Worm (Caenorhabditis elegans) whole organism, early embryonic: ENCODE measurements around the gene C04E6.7.

Experiments
- B0310.2 ChIP-seq: sonication (generic microtip); optimal IDR thresholded peaks from 2 replicates; lab custom pipeline; 2016; ENCODE audit warnings: mild to moderate bottlenecking, missing genetic modification characterization, missing compliant biosample characterization
- F13C5.2 ChIP-seq: sonication (generic microtip); optimal IDR thresholded peaks from 2 replicates; lab custom pipeline; 2017; ENCODE audit warnings: mild to moderate bottlenecking, missing genetic modification characterization, inconsistent platforms, missing compliant biosample characterization
- aly-1 ChIP-seq: sonication (generic microtip); optimal IDR thresholded peaks from 2 replicates; lab custom pipeline; 2016; ENCODE audit warnings: missing genetic modification characterization, missing compliant biosample characterization
- ama-1 ChIP-seq: fragments of 150-350 bp; optimal IDR thresholded peaks from 2 replicates; lab custom pipeline; 2014
- ceh-13 ChIP-seq: fragments of 200-800 bp; sonication (Bioruptor generic); optimal IDR thresholded peaks from 2 replicates; lab custom pipeline; 2018; ENCODE audit warnings: mild to moderate bottlenecking, missing genetic modification characterization, missing compliant biosample characterization
- ceh-36 ChIP-seq: sonication (generic microtip); optimal IDR thresholded peaks from 2 replicates; lab custom pipeline; 2016; ENCODE audit warnings: missing genetic modification characterization, inconsistent platforms, missing compliant biosample characterization
- ets-7 ChIP-seq: sonication (generic microtip); optimal IDR thresholded peaks from 2 replicates; lab custom pipeline; 2016; ENCODE audit warnings: missing genotype, missing genetic modification characterization, missing compliant biosample characterization
- flt-1 ChIP-seq: fragments of 200-800 bp; sonication (Bioruptor generic); IDR thresholded peaks from 2 replicates; pipeline ENCODE4 v1.3.6; 2022; ENCODE audit warnings: missing genetic modification characterization, missing compliant biosample characterization
- hmbx-1 ChIP-seq: sonication (generic microtip); optimal IDR thresholded peaks from 2 replicates; lab custom pipeline; 2016; ENCODE audit warnings: mild to moderate bottlenecking, missing genetic modification characterization, missing compliant biosample characterization
- hmg-4 ChIP-seq: fragments of 200-800 bp; sonication (Bioruptor generic); optimal IDR thresholded peaks from 2 replicates; lab custom pipeline; 2018; ENCODE audit warnings: mild to moderate bottlenecking, missing genetic modification characterization, missing compliant biosample characterization
- hnd-1 ChIP-seq: sonication (generic microtip); optimal IDR thresholded peaks from 2 replicates; lab custom pipeline; 2016; ENCODE audit warnings: missing genetic modification characterization, missing compliant biosample characterization
- pes-1 ChIP-seq: fragments of 200-800 bp; sonication (Bioruptor generic); IDR thresholded peaks from 2 replicates; pipeline ENCODE4 v1.3.6; 2022; ENCODE audit warnings: missing genetic modification reagents, missing genetic modification characterization, missing compliant biosample characterization
- scrt-1 ChIP-seq: fragments of 200-800 bp; sonication (Bioruptor generic); IDR thresholded peaks from 2 replicates; pipeline ENCODE4 v1.3.6; 2022; ENCODE audit warnings: missing genetic modification characterization, missing compliant biosample characterization
- sea-1 ChIP-seq: fragments of 200-800 bp; sonication (Bioruptor generic); conservative IDR thresholded peaks from 2 replicates; pipeline ENCODE4 v1.3.6; 2022; ENCODE audit warnings: missing genetic modification characterization, missing compliant biosample characterization
- tbx-11 ChIP-seq: fragments of 200-800 bp; sonication (Bioruptor generic); IDR thresholded peaks from 2 replicates; pipeline ENCODE4 v1.3.6; 2022; ENCODE audit warnings: missing genetic modification characterization, missing compliant biosample characterization
- tbx-37 ChIP-seq: fragments of 200-800 bp; sonication (Bioruptor generic); conservative IDR thresholded peaks from 2 replicates; pipeline ENCODE4 v1.3.6; 2022; ENCODE audit warnings: missing genetic modification reagents, missing genetic modification characterization, missing compliant biosample characterization
- tra-4 ChIP-seq: sonication (generic microtip); optimal IDR thresholded peaks from 2 replicates; lab custom pipeline; 2017; ENCODE audit warnings: missing genetic modification characterization, missing compliant biosample characterization

C04E6.7 gene

ce11 chrV:5880064-5880463, 13.1 kb upstream of the C04E6.7 start, which contains the start of gene C02G6.3:
Gene C02G6.3 (plus strand): TSS chrV:5880364.
- TF ChIP-seq pes-1 (no peak), B0310.2 (no peak)

ce11 chrV:5882429-5882828, 10.7 kb upstream of the C04E6.7 start:
- TF ChIP-seq B0310.2 (no peak), scrt-1 (GFP tag; lab: Robert Waterston, UW) (no peak), pes-1 (no peak), tbx-37 (no peak), ceh-36 (tag; lab: Kevin White, UChicago) (no peak), ceh-13 (GFP tag; lab: Kevin White, UChicago) (no peak), hnd-1 (tag; lab: Kevin White, UChicago) (no peak), sea-1 (no peak), flt-1 (no peak), ama-1 (lab: Kevin White, UChicago) (no peak), aly-1 (no peak), F13C5.2 (tag; lab: Kevin White, UChicago) (no peak)

ce11 chrV:5883735-5884134, 9.4 kb upstream of the C04E6.7 start, which contains the start of gene C04E6.8:
Gene C04E6.8 (minus strand): TSS chrV:5883835.
- no peak for TF ChIP-seq ceh-36 (tag; lab: Kevin White, UChicago)
- no peak for TF ChIP-seq ceh-13 (GFP tag; lab: Kevin White, UChicago)
- TF ChIP-seq tra-4 (tag; lab: Kevin White, UChicago), result no peak
- TF ChIP-seq hnd-1 (tag; lab: Kevin White, UChicago), result no peak
- TF ChIP-seq scrt-1 (GFP tag; lab: Robert Waterston, UW), result no peak
- no peak for TF ChIP-seq tbx-11 (GFP tag; lab: Robert Waterston, UW)
- no peak for TF ChIP-seq sea-1
- TF ChIP-seq flt-1, result no peak
- no peak for TF ChIP-seq aly-1
- TF ChIP-seq ets-7 (tag; lab: Kevin White, UChicago), result no peak
- TF ChIP-seq tbx-37, result no peak
- TF ChIP-seq hmbx-1 (tag; lab: Kevin White, UChicago), result no peak
- TF ChIP-seq F13C5.2 (tag; lab: Kevin White, UChicago), result no peak
- no peak for TF ChIP-seq ama-1 (lab: Kevin White, UChicago)
- TF ChIP-seq hmg-4 (GFP tag; lab: Kevin White, UChicago), result no peak
- no peak for TF ChIP-seq B0310.2
- no peak for TF ChIP-seq pes-1

- TF ChIP-seq B0310.2 (no peak), aly-1 (no peak), hmg-4 (GFP tag; lab: Kevin White, UChicago) (no peak), ceh-13 (GFP tag; lab: Kevin White, UChicago) (no peak)
These were observed 4.3 kb upstream of the C04E6.7 start for ce11 chrV:5888820-5889219.

- no peak for TF ChIP-seq aly-1
- no peak for TF ChIP-seq B0310.2
- no peak for TF ChIP-seq flt-1
- no peak for TF ChIP-seq hmbx-1 (tag; lab: Kevin White, UChicago)
- no peak for TF ChIP-seq tbx-37
- TF ChIP-seq ama-1 (lab: Kevin White, UChicago), result no peak
- no peak for TF ChIP-seq ets-7 (tag; lab: Kevin White, UChicago)
- no peak for TF ChIP-seq tra-4 (tag; lab: Kevin White, UChicago)
- TF ChIP-seq ceh-13 (GFP tag; lab: Kevin White, UChicago), result no peak
- TF ChIP-seq F13C5.2 (tag; lab: Kevin White, UChicago), result no peak
These were observed 1.9 kb upstream of the C04E6.7 start for ce11 chrV:5891204-5891603.

- no peak for TF ChIP-seq tbx-11 (GFP tag; lab: Robert Waterston, UW)
- TF ChIP-seq ama-1 (lab: Kevin White, UChicago), result no peak
- TF ChIP-seq sea-1, result no peak
These were observed 1.9 kb downstream of the C04E6.7 start, which contains the start of gene grd-9 for ce11 chrV:5895021-5895420. Gene grd-9 (plus strand): TSS chrV:5895321.

- TF ChIP-seq tra-4 (tag; lab: Kevin White, UChicago), result no peak
- no peak for TF ChIP-seq tbx-11 (GFP tag; lab: Robert Waterston, UW)
- no peak for TF ChIP-seq ama-1 (lab: Kevin White, UChicago)
These were observed 6.8 kb downstream of the C04E6.7 start, which contains the start of gene srd-16 for ce11 chrV:5899940-5900339. Gene srd-16 (minus strand): TSS chrV:5900040.

- TF ChIP-seq tbx-37, result no peak
- TF ChIP-seq hmbx-1 (tag; lab: Kevin White, UChicago), result no peak
- TF ChIP-seq tbx-11 (GFP tag; lab: Robert Waterston, UW), result no peak
- TF ChIP-seq tra-4 (tag; lab: Kevin White, UChicago), result no peak
- no peak for TF ChIP-seq sea-1
- no peak for TF ChIP-seq B0310.2
- TF ChIP-seq aly-1, result no peak
- TF ChIP-seq scrt-1 (GFP tag; lab: Robert Waterston, UW), result no peak
- TF ChIP-seq pes-1, result no peak
- no peak for TF ChIP-seq ceh-36 (tag; lab: Kevin White, UChicago)
- no peak for TF ChIP-seq hmg-4 (GFP tag; lab: Kevin White, UChicago)
- no peak for TF ChIP-seq flt-1
These were observed 8.7 kb downstream of the C04E6.7 start, which contains the start of gene C04E6.5 for ce11 chrV:5901833-5902232. Gene C04E6.5 (plus strand): TSS chrV:5902133.

ce11 chrV:5906252-5906651, 13.1 kb downstream of the C04E6.7 start, which contains the start of gene srd-15:
Gene srd-15 (minus strand): TSS chrV:5906352.
- TF ChIP-seq ceh-36 (tag; lab: Kevin White, UChicago) (no peak), scrt-1 (GFP tag; lab: Robert Waterston, UW) (no peak), hnd-1 (tag; lab: Kevin White, UChicago) (no peak), ceh-13 (GFP tag; lab: Kevin White, UChicago) (no peak), tbx-11 (GFP tag; lab: Robert Waterston, UW) (no peak), B0310.2 (no peak), F13C5.2 (tag; lab: Kevin White, UChicago) (no peak), tbx-37 (no peak), sea-1 (no peak)
